Worm (Caenorhabditis elegans): ENCODE results near the gene F13A7.12.

Gene F13A7.12

ce11 chrV:16352282-16352681, 43.6 kb upstream of the F13A7.12 start (continued):
- TF ChIP-seq F22D6.2 (tag; optimal IDR thresholded peaks at IDR 0.05), result peak; percentile 53
- no peak for TF ChIP-seq mxl-1 (tag; optimal IDR thresholded peaks at IDR 0.05)
- TF ChIP-seq F57C9.4 (tag; optimal IDR thresholded peaks at IDR 0.05), result no peak
- no peak for TF ChIP-seq K11D2.4 (GFP tag; IDR thresholded peaks at IDR 0.05)
- TF ChIP-seq attf-6 (GFP tag; IDR thresholded peaks at IDR 0.05), result no peak
- no peak for TF ChIP-seq ztf-3 (GFP tag; optimal IDR thresholded peaks at IDR 0.05)
- TF ChIP-seq Y95B8A.8 (GFP tag; IDR thresholded peaks at IDR 0.05), result no peak
- TF ChIP-seq nfyb-1 (GFP tag; IDR thresholded peaks at IDR 0.05), result no peak
- TF ChIP-seq dpl-1 (GFP tag; optimal IDR thresholded peaks at IDR 0.05), result no peak
- TF ChIP-seq ceh-58 (GFP tag; IDR thresholded peaks at IDR 0.05), result no peak
- peak; percentile 66 for TF ChIP-seq pha-4 (tag; optimal IDR thresholded peaks at IDR 0.05)
- no peak for TF ChIP-seq F33H1.4 (GFP tag; IDR thresholded peaks at IDR 0.05)
- TF ChIP-seq lsy-27 (tag; optimal IDR thresholded peaks at IDR 0.05; ENCODE audit: borderline replicate concordance, insufficient read depth), result no peak
- no peak for TF ChIP-seq snpc-1.1 (tag; optimal IDR thresholded peaks at IDR 0.05; ENCODE audit: insufficient read depth)
- no peak for TF ChIP-seq egrh-3 (GFP tag; IDR thresholded peaks at IDR 0.05)
- no peak for TF ChIP-seq madf-8 (GFP tag; conservative IDR thresholded peaks at IDR 0.05)
- TF ChIP-seq hrde-1 (tag; optimal IDR thresholded peaks at IDR 0.05; ENCODE audit: borderline replicate concordance), result no peak
- TF ChIP-seq rec-8 (tag; optimal IDR thresholded peaks at IDR 0.05), result no peak
- no peak for TF ChIP-seq hlh-26 (GFP tag; conservative IDR thresholded peaks at IDR 0.05)
- TF ChIP-seq akir-1 (GFP tag; optimal IDR thresholded peaks at IDR 0.05), result no peak
- 0 out of 2 replicates have a peak, but pooled peaks have one; percentile 7 for TF ChIP-seq dox-1 (GFP tag; IDR thresholded peaks at IDR 0.05)
- no peak for TF ChIP-seq nhr-120 (GFP tag; IDR thresholded peaks at IDR 0.05)
- TF ChIP-seq lir-1 (GFP tag; conservative IDR thresholded peaks at IDR 0.05), result no peak; the same call in 1 of the 2 replicates
- no peak for TF ChIP-seq B0019.2 (GFP tag; conservative IDR thresholded peaks at IDR 0.05)
- TF ChIP-seq F49E8.2 (tag; optimal IDR thresholded peaks at IDR 0.05; ENCODE audit: insufficient read depth), result no peak
- TF ChIP-seq egl-18 (GFP tag; IDR thresholded peaks at IDR 0.05), result no peak
- no peak; the same call in 1 of the 2 replicates for TF ChIP-seq cebp-1 (GFP tag; IDR thresholded peaks at IDR 0.05)
- peak; percentile 71 for TF ChIP-seq cebp-1 (tag; optimal IDR thresholded peaks at IDR 0.05)
- TF ChIP-seq bed-1 (GFP tag; IDR thresholded peaks at IDR 0.05), result no peak
- no peak for TF ChIP-seq F10E7.11 (tag; optimal IDR thresholded peaks at IDR 0.05)
- no peak for TF ChIP-seq nfya-1 (tag; optimal IDR thresholded peaks at IDR 0.05; ENCODE audit: borderline replicate concordance, insufficient read depth)
- peak; percentile 23 for TF ChIP-seq ztf-22 (GFP tag; optimal IDR thresholded peaks at IDR 0.05)
- no peak for TF ChIP-seq ceh-40 (GFP tag; IDR thresholded peaks at IDR 0.05)
- TF ChIP-seq nhr-27 (tag; optimal IDR thresholded peaks at IDR 0.05), result no peak
- TF ChIP-seq B0035.1 (tag; optimal IDR thresholded peaks at IDR 0.05), result no peak
- TF ChIP-seq ets-4 (GFP tag; optimal IDR thresholded peaks at IDR 0.05), result no peak
- TF ChIP-seq hsf-1 (GFP tag; IDR thresholded peaks at IDR 0.05), result no peak
- no peak for TF ChIP-seq rcor-1 (GFP tag; IDR thresholded peaks at IDR 0.05)
- TF ChIP-seq ceh-79 (tag; optimal IDR thresholded peaks at IDR 0.05), result no peak
- no peak for TF ChIP-seq ccch-3 (GFP tag; optimal IDR thresholded peaks at IDR 0.05)
- peak; percentile 58 for TF ChIP-seq K12H6.12 (tag; optimal IDR thresholded peaks at IDR 0.05)
- TF ChIP-seq tbp1 (GFP tag; optimal IDR thresholded peaks at IDR 0.05), result peak; percentile 4
- TF ChIP-seq ekl-4 (GFP tag; IDR thresholded peaks at IDR 0.05), result no peak
- TF ChIP-seq nhr-80 (tag; optimal IDR thresholded peaks at IDR 0.05), result peak; percentile 83
- TF ChIP-seq xnd-1 (tag; optimal IDR thresholded peaks at IDR 0.05), result no peak
- TF ChIP-seq ama-1 (optimal IDR thresholded peaks at IDR 0.05), result no peak
- no peak for TF ChIP-seq ama-1 (GFP tag; optimal IDR thresholded peaks at IDR 0.05)
- TF ChIP-seq B0336.3 (GFP tag; IDR thresholded peaks at IDR 0.05), result no peak
- TF ChIP-seq mes-4 (tag; optimal IDR thresholded peaks at IDR 0.05), result no peak

Data from whole organism, young adult.